Fruit fly (Drosophila melanogaster): ENCODE data around the gene CG43246.

CG43246 gene

dm6 chr3L:14580294-14580693 is 43.9 kb downstream of the CG43246 start (continued):
- TF ChIP-seq pfk (GFP tag; optimal IDR thresholded peaks at IDR 0.05): peak; percentile 43
- no peak for TF ChIP-seq CG6683 (GFP tag; optimal IDR thresholded peaks at IDR 0.05)
- no peak for TF ChIP-seq Dip3 (GFP tag; optimal IDR thresholded peaks at IDR 0.05)
- TF ChIP-seq CG10321 (GFP tag; IDR thresholded peaks at IDR 0.05): peak; percentile 69
- TF ChIP-seq z (GFP tag; IDR thresholded peaks at IDR 0.05): peak; percentile 73; the same call in 2 of the 3 replicates
- no peak for TF ChIP-seq twi (tag; optimal IDR thresholded peaks at IDR 0.05)
- no peak for TF ChIP-seq CG33213 (GFP tag; optimal IDR thresholded peaks at IDR 0.05)
- TF ChIP-seq CG2678 (tag; optimal IDR thresholded peaks at IDR 0.05): no peak
- no peak for TF ChIP-seq CG34422 (GFP tag; IDR thresholded peaks at IDR 0.05)
- peak; percentile 91 for TF ChIP-seq abd-A (tag; optimal IDR thresholded peaks at IDR 0.05)

dm6 chr3L:14582736-14583135 is 46.3 kb downstream of the CG43246 start:
- TF ChIP-seq eve (GFP tag; optimal IDR thresholded peaks at IDR 0.05): no peak
- TF ChIP-seq tll (GFP tag; optimal IDR thresholded peaks at IDR 0.05): peak in 1 of 2 experiments; percentile 96
- peak; percentile 85 for TF ChIP-seq Ets65A (GFP tag)

dm6 chr3L:14583803-14584202 is 47.4 kb downstream of the CG43246 start:
- TF ChIP-seq CG15479 (GFP tag; optimal IDR thresholded peaks at IDR 0.05): peak; percentile 67
- peak; percentile 74 for TF ChIP-seq Ets65A (GFP tag)
- 0 out of 3 replicates have a peak, but pooled peaks have one; percentile 10 for TF ChIP-seq Opbp (GFP tag; IDR thresholded peaks at IDR 0.05; ENCODE audit: partially characterized antibody)
- no peak for TF ChIP-seq ERR (GFP tag; optimal IDR thresholded peaks at IDR 0.05)
- no peak for TF ChIP-seq inv (GFP tag; IDR thresholded peaks at IDR 0.05; ENCODE audit: partially characterized antibody)
